Fruit fly (Drosophila melanogaster) whole organism, wandering third instar larva: ENCODE measurements around the gene mahe.

Experiments
- CG32264 ChIP-seq: fragments of 200-800 bp; sonication (Bioruptor generic); optimal IDR thresholded peaks from 2 replicates; lab custom pipeline; 2016; ENCODE audit warnings: missing biosample characterization, missing genetic modification characterization
- Dif ChIP-seq: fragments of 200-275, 200-300 bp; sonication (Bioruptor generic); optimal IDR thresholded peaks from 2 replicates; lab custom pipeline; 2018; ENCODE audit warnings: missing biosample characterization, missing genetic modification characterization; ENCODE audit not compliant: partially characterized antibody
- N ChIP-seq: fragments of >200 bp; optimal IDR thresholded peaks from 2 replicates; lab custom pipeline; 2018; ENCODE audit warnings: missing biosample characterization, missing external identifiers, missing genetic modification characterization
- br ChIP-seq: fragments of 200-800 bp; sonication (Bioruptor generic); optimal IDR thresholded peaks from 2 replicates; lab custom pipeline; 2016; ENCODE audit warnings: missing biosample characterization, missing genetic modification characterization
- dl ChIP-seq, 2 experiments: fragments of 175-275, 200-275 bp in 1 of 2; fragments of 200-275 bp in 1 of 2; sonication (Bioruptor generic); optimal IDR thresholded peaks; lab custom pipeline; 2018; ENCODE audit warnings: mild to moderate bottlenecking in 2 of 2, missing biosample characterization in 2 of 2, missing genetic modification characterization in 2 of 2, moderate library complexity in 2 of 2; ENCODE audit not compliant: partially characterized antibody in 2 of 2, insufficient read depth in 1 of 2
- ey ChIP-seq: fragments of 200-800 bp; sonication (Bioruptor generic); optimal IDR thresholded peaks from 2 replicates; lab custom pipeline; 2016; ENCODE audit warnings: missing biosample characterization, missing genetic modification characterization
- fru ChIP-seq: fragments of 200-800 bp; sonication (Bioruptor generic); optimal IDR thresholded peaks from 3 replicates; lab custom pipeline; 2016; ENCODE audit warnings: missing biosample characterization, mild to moderate bottlenecking, missing genetic modification characterization
- h ChIP-seq: fragments of 200-800 bp; sonication (Bioruptor generic); optimal IDR thresholded peaks from 3 replicates; lab custom pipeline; 2016; ENCODE audit warnings: missing biosample characterization, mild to moderate bottlenecking, missing genetic modification characterization
- pan ChIP-seq: fragments of >200 bp; optimal IDR thresholded peaks from 2 replicates; lab custom pipeline; 2017
- usp ChIP-seq: fragments of >200 bp; optimal IDR thresholded peaks from 2 replicates; lab custom pipeline; 2017; ENCODE audit warnings: missing biosample characterization, missing genetic modification characterization

DNA sequence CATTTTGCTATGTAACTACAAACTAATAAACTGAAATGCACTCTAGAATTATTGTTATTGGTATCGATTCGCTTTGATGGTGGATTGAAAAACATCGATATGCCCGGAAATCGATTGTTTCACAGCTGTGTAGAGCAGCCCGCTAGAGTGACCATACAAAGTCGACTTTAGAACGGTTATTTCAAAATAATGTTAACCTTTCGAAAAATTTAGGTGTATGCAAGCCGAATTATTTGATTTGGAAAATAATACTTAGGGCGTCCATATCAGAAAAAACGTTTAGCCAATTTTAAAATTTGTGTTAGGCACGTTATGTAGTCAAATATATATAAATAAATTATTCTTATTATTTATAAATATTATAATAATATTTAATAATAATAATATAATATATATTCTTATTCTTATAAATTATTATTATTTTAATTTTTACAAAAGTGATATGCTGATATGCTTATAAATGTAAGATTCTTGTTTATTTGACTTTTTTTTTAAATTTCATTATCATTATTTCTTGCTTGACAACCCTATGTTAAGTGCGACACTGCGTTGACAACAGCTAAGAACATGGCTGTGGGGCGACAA is 37.1 kb upstream of the mahe start, which contains the start of gene sws:
- TF ChIP-seq ey (peak; percentile 15), CG32264 (GFP tag; lab: Kevin White, UChicago) (no peak), Dif (GFP tag; lab: Kevin White, UChicago) (no peak), N (GFP tag; lab: Kevin White, UChicago) (no peak), br (GFP tag; lab: Kevin White, UChicago) (no peak), h (GFP tag; lab: Kevin White, UChicago) (peak; percentile 14), dl (GFP tag; optimal IDR thresholded peaks at IDR 0.05; lab: Kevin White, UChicago; ENCODE audit: insufficient read depth in 1 of 2, partially characterized antibody in 2 of 2) (no peak), fru (GFP tag; lab: Kevin White, UChicago) (peak; percentile 39), usp (no peak), pan (no peak)
